Worm (Caenorhabditis elegans) whole organism, young adult: Measurements from ENCODE around the gene srsx-16.

Experiments used
- B0336.3 ChIP-seq: fragments of 200-800 bp; sonication (Bioruptor generic); IDR thresholded peaks from 2 replicates; pipeline ENCODE4 v1.3.6; 2022; ENCODE audit warnings: missing genetic modification characterization, missing compliant biosample characterization
- C06A6.2 ChIP-seq: fragments of 200-800 bp; sonication (Bioruptor generic); conservative IDR thresholded peaks from 2 replicates; pipeline ENCODE4 v1.3.6; 2022; ENCODE audit warnings: missing genetic modification characterization, missing compliant biosample characterization
- D2030.7 ChIP-seq: fragments of 200-800 bp; sonication (Bioruptor generic); IDR thresholded peaks from 2 replicates; pipeline ENCODE4 v1.3.6; 2022; ENCODE audit warnings: missing genetic modification reagents, missing genetic modification characterization, missing compliant biosample characterization
- F39B2.1 ChIP-seq: fragments of 200-800 bp; sonication (Bioruptor generic); IDR thresholded peaks from 2 replicates; pipeline ENCODE4 v1.3.6; 2022; ENCODE audit warnings: missing genetic modification reagents, missing genetic modification characterization, missing compliant biosample characterization
- F52B5.7 ChIP-seq: sonication (generic microtip); optimal IDR thresholded peaks from 2 replicates; lab custom pipeline; 2016; ENCODE audit warnings: mild to moderate bottlenecking, missing genetic modification characterization, missing compliant biosample characterization
- K11D2.4 ChIP-seq: fragments of 200-800 bp; sonication (Bioruptor generic); IDR thresholded peaks from 2 replicates; pipeline ENCODE4 v1.3.6; 2022; ENCODE audit warnings: missing genetic modification reagents, missing genetic modification characterization, missing compliant biosample characterization
- K12H6.12 ChIP-seq: fragments of 200-800 bp; sonication (Bioruptor generic); optimal IDR thresholded peaks from 2 replicates; lab custom pipeline; 2018; ENCODE audit warnings: mild to moderate bottlenecking, missing genetic modification characterization, missing compliant biosample characterization
- Y95B8A.8 ChIP-seq: fragments of 200-800 bp; sonication (Bioruptor generic); IDR thresholded peaks from 2 replicates; pipeline ENCODE4 v1.3.6; 2022; ENCODE audit warnings: missing genetic modification reagents, missing genetic modification characterization, missing compliant biosample characterization
- aptf-2 ChIP-seq: fragments of 200-800 bp; sonication (Bioruptor generic); conservative IDR thresholded peaks from 2 replicates; pipeline ENCODE4 v1.3.6; 2022; ENCODE audit warnings: missing genetic modification reagents, missing genetic modification characterization, missing compliant biosample characterization
- aptf-3 ChIP-seq: fragments of 200-800 bp; sonication (Bioruptor generic); IDR thresholded peaks from 2 replicates; pipeline ENCODE4 v1.3.6; 2022; ENCODE audit warnings: missing genetic modification characterization, missing compliant biosample characterization
- atf-7 ChIP-seq: sonication (generic microtip); optimal IDR thresholded peaks from 2 replicates; lab custom pipeline; 2017; ENCODE audit warnings: mild to moderate bottlenecking, missing genetic modification characterization, missing compliant biosample characterization
- attf-3 ChIP-seq: fragments of 200-800 bp; sonication (Bioruptor generic); conservative IDR thresholded peaks from 2 replicates; pipeline ENCODE4 v1.3.6; 2022; ENCODE audit warnings: missing genetic modification reagents, missing genetic modification characterization, missing compliant biosample characterization
- attf-5 ChIP-seq: fragments of 200-800 bp; sonication (Bioruptor generic); optimal IDR thresholded peaks from 2 replicates; lab custom pipeline; 2018; ENCODE audit warnings: mild to moderate bottlenecking, missing genetic modification characterization, missing compliant biosample characterization
- bed-1 ChIP-seq: fragments of 200-800 bp; sonication (Bioruptor generic); IDR thresholded peaks from 2 replicates; pipeline ENCODE4 v1.3.6; 2022; ENCODE audit warnings: missing genetic modification reagents, missing genetic modification characterization, missing compliant biosample characterization
- cebp-1 ChIP-seq, 2 experiments: fragments of 200-800 bp in 1 of 2; sonication (Bioruptor generic) in 1 of 2; sonication (generic microtip) in 1 of 2; IDR thresholded peaks in 1 of 2; optimal IDR thresholded peaks in 1 of 2; 2 replicates each; pipeline versions ENCODE4 v1.3.6 to Lab custom; 2017 to 2022; ENCODE audit warnings: missing compliant biosample characterization in 2 of 2, missing genetic modification characterization in 2 of 2, mild to moderate bottlenecking in 1 of 2, missing genetic modification reagents in 1 of 2, moderate library complexity in 1 of 2
- chd-7 ChIP-seq: sonication (generic microtip); optimal IDR thresholded peaks from 2 replicates; lab custom pipeline; 2016; ENCODE audit warnings: mild to moderate bottlenecking, missing genetic modification characterization, moderate library complexity, missing compliant biosample characterization
- die-1 ChIP-seq: sonication (generic microtip); optimal IDR thresholded peaks from 2 replicates; lab custom pipeline; 2016; ENCODE audit warnings: missing genotype, mild to moderate bottlenecking, missing genetic modification characterization, missing compliant biosample characterization
- dox-1 ChIP-seq: fragments of 200-800 bp; sonication (Bioruptor generic); IDR thresholded peaks from 2 replicates; pipeline ENCODE4 v1.3.6; 2022; ENCODE audit warnings: missing genetic modification reagents, missing genetic modification characterization, missing compliant biosample characterization
- efl-1 ChIP-seq: fragments of 150-350 bp; optimal IDR thresholded peaks from 2 replicates; lab custom pipeline; 2014; ENCODE audit warnings: missing biosample characterization, missing genetic modification reagents, missing genetic modification characterization
- ekl-4 ChIP-seq: fragments of 200-800 bp; sonication (Bioruptor generic); IDR thresholded peaks from 2 replicates; pipeline ENCODE4 v1.3.6; 2022; ENCODE audit warnings: missing genetic modification reagents, missing genetic modification characterization, missing compliant biosample characterization
- gei-17 ChIP-seq: fragments of 200-800 bp; sonication (Bioruptor generic); optimal IDR thresholded peaks from 2 replicates; lab custom pipeline; 2018; ENCODE audit warnings: mild to moderate bottlenecking, missing genetic modification characterization, missing compliant biosample characterization
- hlh-26 ChIP-seq: fragments of 200-800 bp; sonication (Bioruptor generic); conservative IDR thresholded peaks from 2 replicates; pipeline ENCODE4 v1.3.6; 2022; ENCODE audit warnings: missing genetic modification reagents, missing genetic modification characterization, missing compliant biosample characterization
- hmg-1.2 ChIP-seq: fragments of 200-800 bp; sonication (Bioruptor generic); IDR thresholded peaks from 2 replicates; pipeline ENCODE4 v1.3.6; 2022; ENCODE audit warnings: missing genetic modification reagents, missing genetic modification characterization, missing compliant biosample characterization
- hsf-1 ChIP-seq: fragments of 200-800 bp; sonication (Bioruptor generic); IDR thresholded peaks from 2 replicates; pipeline ENCODE4 v1.3.6; 2022; ENCODE audit warnings: missing genetic modification reagents, missing genetic modification characterization, missing compliant biosample characterization
- lin-26 ChIP-seq: fragments of 200-800 bp; sonication (Bioruptor generic); IDR thresholded peaks from 2 replicates; pipeline ENCODE4 v1.3.6; 2022; ENCODE audit warnings: missing genetic modification reagents, missing genetic modification characterization, missing compliant biosample characterization
- lir-1 ChIP-seq: fragments of 200-800 bp; sonication (Bioruptor generic); conservative IDR thresholded peaks from 2 replicates; pipeline ENCODE4 v1.3.6; 2022; ENCODE audit warnings: missing genetic modification reagents, missing genetic modification characterization, missing compliant biosample characterization
- lsl-1 ChIP-seq: fragments of 200-800 bp; sonication (Bioruptor generic); optimal IDR thresholded peaks from 2 replicates; lab custom pipeline; 2018; ENCODE audit warnings: mild to moderate bottlenecking, missing genetic modification characterization, moderate library complexity, missing compliant biosample characterization
- madf-3 ChIP-seq: fragments of 200-800 bp; sonication (Bioruptor generic); IDR thresholded peaks from 2 replicates; pipeline ENCODE4 v1.3.6; 2022; ENCODE audit warnings: missing genetic modification reagents, missing genetic modification characterization, missing compliant biosample characterization
- mcd-1 ChIP-seq: fragments of 200-800 bp; sonication (Bioruptor generic); IDR thresholded peaks from 2 replicates; pipeline ENCODE4 v1.3.6; 2022; ENCODE audit warnings: missing genetic modification reagents, missing genetic modification characterization, missing compliant biosample characterization
- nfya-1 ChIP-seq: sonication (generic microtip); optimal IDR thresholded peaks from 2 replicates; lab custom pipeline; 2017; ENCODE audit warnings: antibody characterized with exemption, missing compliant biosample characterization, missing genetic modification characterization, borderline replicate concordance; ENCODE audit not compliant: insufficient read depth
- nfyb-1 ChIP-seq: fragments of 200-800 bp; sonication (Bioruptor generic); IDR thresholded peaks from 2 replicates; pipeline ENCODE4 v1.3.6; 2022; ENCODE audit warnings: missing genetic modification reagents, missing genetic modification characterization, missing compliant biosample characterization
- nhr-80 ChIP-seq: sonication (generic microtip); optimal IDR thresholded peaks from 2 replicates; lab custom pipeline; 2016; ENCODE audit warnings: missing genetic modification characterization, missing compliant biosample characterization
- pbrm-1 ChIP-seq: fragments of 200-800 bp; sonication (Bioruptor generic); IDR thresholded peaks from 2 replicates; pipeline ENCODE4 v1.3.6; 2022; ENCODE audit warnings: missing genetic modification reagents, missing genetic modification characterization, missing compliant biosample characterization
- rec-8 ChIP-seq, 2 experiments: sonication (generic microtip); optimal IDR thresholded peaks; 2 replicates each; lab custom pipeline; 2016; ENCODE audit warnings: mild to moderate bottlenecking in 2 of 2, missing genetic modification characterization in 2 of 2, missing genetic modification reagents in 2 of 2, missing genotype in 2 of 2, missing biosample characterization in 1 of 2, missing compliant biosample characterization in 1 of 2, moderate library complexity in 1 of 2
- snpc-1.3 ChIP-seq: sonication (generic microtip); optimal IDR thresholded peaks from 2 replicates; lab custom pipeline; 2017; ENCODE audit warnings: missing genetic modification characterization, mild to moderate bottlenecking, missing compliant biosample characterization, antibody characterized with exemption, moderate library complexity, missing genotype, missing genetic modification reagents; ENCODE audit not compliant: insufficient read depth
- snpc-4 ChIP-seq, 5 experiments: fragments of 150-350 bp in 1 of 5; sonication (generic microtip) in 4 of 5; optimal IDR thresholded peaks; 2 replicates each; lab custom pipeline; 2014 to 2018; ENCODE audit warnings: missing genetic modification characterization in 5 of 5, missing biosample characterization in 3 of 5, antibody characterized with exemption in 2 of 5, mild to moderate bottlenecking in 2 of 5, missing compliant biosample characterization in 2 of 5, missing genotype in 2 of 5, moderate library complexity in 2 of 5, missing genetic modification reagents in 1 of 5
- sptf-2 ChIP-seq: fragments of 200-800 bp; sonication (Bioruptor generic); optimal IDR thresholded peaks from 2 replicates; lab custom pipeline; 2018; ENCODE audit warnings: mild to moderate bottlenecking, missing genetic modification characterization, missing compliant biosample characterization
- unc-62 ChIP-seq: fragments of 150-350 bp; optimal IDR thresholded peaks from 2 replicates; lab custom pipeline; 2014; ENCODE audit warnings: missing biosample characterization, missing genetic modification reagents, missing genetic modification characterization
- ztf-25 ChIP-seq: fragments of 200-800 bp; sonication (Bioruptor generic); IDR thresholded peaks from 2 replicates; pipeline ENCODE4 v1.3.6; 2022; ENCODE audit warnings: missing genetic modification reagents, missing genetic modification characterization, missing compliant biosample characterization
- ztf-3 ChIP-seq: fragments of 200-800 bp; sonication (Bioruptor generic); optimal IDR thresholded peaks from 2 replicates; lab custom pipeline; 2018; ENCODE audit warnings: mild to moderate bottlenecking, missing genetic modification characterization, missing compliant biosample characterization
- ztf-6 ChIP-seq: fragments of 200-800 bp; sonication (Bioruptor generic); IDR thresholded peaks from 2 replicates; pipeline ENCODE4 v1.3.6; 2022; ENCODE audit warnings: missing genetic modification reagents, missing genetic modification characterization, missing compliant biosample characterization

Gene srsx-16

ce11 chrIV:5666115-5667028 is 46.8 kb upstream of the srsx-16 start (continued):
- no peak for TF ChIP-seq die-1 (tag; lab: Kevin White, UChicago)
- peak; percentile 87 for TF ChIP-seq lsl-1 (GFP tag; lab: Kevin White, UChicago)
- TF ChIP-seq D2030.7 (GFP tag; lab: Robert Waterston, UW), result peak; percentile 78
- no peak for TF ChIP-seq aptf-3 (GFP tag; lab: Robert Waterston, UW)
- no peak for TF ChIP-seq F39B2.1 (GFP tag; lab: Robert Waterston, UW)
- no peak for TF ChIP-seq rec-8 (tag; optimal IDR thresholded peaks at IDR 0.05; lab: Kevin White, UChicago)
- TF ChIP-seq hmg-1.2 (GFP tag; lab: Robert Waterston, UW), result peak; percentile 32; the same call in 1 of the 2 replicates

ce11 chrIV:5665353-5665918 is 45.9 kb upstream of the srsx-16 start:
- TF ChIP-seq attf-5 (GFP tag; lab: Kevin White, UChicago) (peak; percentile 60), atf-7 (tag; lab: Kevin White, UChicago) (peak; percentile 11), madf-3 (GFP tag; lab: Robert Waterston, UW) (no peak), ekl-4 (GFP tag; lab: Robert Waterston, UW) (peak; percentile 53; the same call in 1 of the 2 replicates), B0336.3 (GFP tag; lab: Robert Waterston, UW) (no peak), hsf-1 (GFP tag; lab: Robert Waterston, UW) (0 out of 2 replicates have a peak, but pooled peaks have one; percentile 44), F52B5.7 (no peak), cebp-1 (GFP tag; IDR thresholded peaks at IDR 0.05; lab: Robert Waterston, UW) (peak; percentile 96), cebp-1 (tag; optimal IDR thresholded peaks at IDR 0.05; lab: Kevin White, UChicago) (peak; percentile 98), sptf-2 (GFP tag; lab: Kevin White, UChicago) (no peak), ztf-25 (GFP tag; lab: Robert Waterston, UW) (no peak), ztf-3 (GFP tag; lab: Kevin White, UChicago) (no peak), K11D2.4 (GFP tag; lab: Robert Waterston, UW) (0 out of 2 replicates have a peak, but pooled peaks have one; percentile 29), nfyb-1 (GFP tag; lab: Robert Waterston, UW) (peak; percentile 78), ztf-6 (no peak), lsl-1 (GFP tag; lab: Kevin White, UChicago) (no peak), mcd-1 (GFP tag; lab: Robert Waterston, UW) (peak; percentile 10; the same call in 1 of the 2 replicates), hmg-1.2 (GFP tag; lab: Robert Waterston, UW) (peak; percentile 50; the same call in 1 of the 2 replicates), lin-26 (GFP tag; lab: Robert Waterston, UW) (0 out of 2 replicates have a peak, but pooled peaks have one; percentile 13), K12H6.12 (tag; lab: Kevin White, UChicago) (peak; percentile 46), nhr-80 (tag; lab: Kevin White, UChicago) (no peak), aptf-2 (GFP tag; lab: Robert Waterston, UW) (no peak), lir-1 (GFP tag; lab: Robert Waterston, UW) (0 out of 2 replicates have a peak, but pooled peaks have one; percentile 24), pbrm-1 (GFP tag; lab: Robert Waterston, UW) (0 out of 2 replicates have a peak, but pooled peaks have one; percentile 30), nfya-1 (tag; lab: Kevin White, UChicago) (no peak), unc-62 (GFP tag; lab: Kevin White, UChicago) (no peak), chd-7 (tag; lab: Kevin White, UChicago) (peak; percentile 34), bed-1 (no peak), snpc-1.3 (tag; lab: Kevin White, UChicago) (no peak), efl-1 (GFP tag; lab: Kevin White, UChicago) (peak; percentile 11), Y95B8A.8 (0 out of 2 replicates have a peak, but pooled peaks have one; percentile 12), hlh-26 (GFP tag; lab: Robert Waterston, UW) (no peak), attf-3 (GFP tag; lab: Robert Waterston, UW) (no peak), snpc-4 (GFP tag; optimal IDR thresholded peaks at IDR 0.05; lab: Kevin White, UChicago) (no peak), snpc-4 (tag; optimal IDR thresholded peaks at IDR 0.05; lab: Kevin White, UChicago) (peak in 1 of 4 experiments; percentile 67), dox-1 (GFP tag; lab: Robert Waterston, UW) (peak; percentile 48), C06A6.2 (GFP tag; lab: Robert Waterston, UW) (no peak), gei-17 (GFP tag; lab: Kevin White, UChicago) (no peak)
